Fruit fly (Drosophila melanogaster) whole organism, embryonic: ENCODE data around the gene CG15014.

Experiments used
- Adf1 ChIP-seq: fragments of 200-800 bp; sonication (Bioruptor generic); IDR thresholded peaks from 2 replicates; pipeline ENCODE4 v1.3.6; 2022; ENCODE audit warnings: missing biosample characterization, missing genetic modification characterization
- B-H1 ChIP-seq: fragments of 200-800 bp; sonication (Bioruptor generic); IDR thresholded peaks from 3 replicates; pipeline ENCODE4 v1.3.6; 2022; ENCODE audit warnings: missing biosample characterization, missing genetic modification characterization
- BEAF-32 ChIP-seq: fragments of 200-800 bp; sonication (Bioruptor generic); optimal IDR thresholded peaks from 3 replicates; lab custom pipeline; 2017; ENCODE audit warnings: missing biosample characterization, missing genetic modification characterization, mild to moderate bottlenecking, moderate library complexity, missing genetic modification reagents
- CG10366 ChIP-seq: fragments of 200-800 bp; sonication (Bioruptor generic); IDR thresholded peaks from 2 replicates; pipeline ENCODE4 v1.3.6; 2022; ENCODE audit warnings: missing biosample characterization, missing genetic modification characterization
- CG13894 ChIP-seq: fragments of 200-800 bp; sonication (Bioruptor generic); optimal IDR thresholded peaks from 3 replicates; lab custom pipeline; 2018; ENCODE audit warnings: missing biosample characterization, mild to moderate bottlenecking, missing genetic modification characterization, moderate library complexity
- CG16779 ChIP-seq: fragments of 200-800 bp; sonication (Bioruptor generic); IDR thresholded peaks from 2 replicates; pipeline ENCODE4 v1.3.6; 2022; ENCODE audit warnings: missing biosample characterization, missing genetic modification characterization
- CG18262 ChIP-seq: fragments of 200-800 bp; optimal IDR thresholded peaks from 3 replicates; lab custom pipeline; 2019; ENCODE audit warnings: missing biosample characterization, mild to moderate bottlenecking, missing genetic modification characterization, moderate library complexity
- CG2120 ChIP-seq: fragments of 200-800 bp; sonication (Bioruptor generic); optimal IDR thresholded peaks from 3 replicates; lab custom pipeline; 2016; ENCODE audit warnings: missing biosample characterization, missing genetic modification characterization
- CG6854 ChIP-seq: fragments of 200-800 bp; sonication (Bioruptor generic); optimal IDR thresholded peaks from 3 replicates; lab custom pipeline; 2017; ENCODE audit warnings: missing biosample characterization, mild to moderate bottlenecking, missing genetic modification characterization
- CG9817 ChIP-seq: fragments of 200-800 bp; sonication (Bioruptor generic); optimal IDR thresholded peaks from 2 replicates; lab custom pipeline; 2018; ENCODE audit warnings: missing biosample characterization, mild to moderate bottlenecking, missing genetic modification characterization, moderate library complexity
- CHES-1-like ChIP-seq: fragments of 200-800 bp; sonication (Bioruptor generic); optimal IDR thresholded peaks from 2 replicates; lab custom pipeline; 2016; ENCODE audit warnings: missing biosample characterization, missing genetic modification characterization
- D19B ChIP-seq: fragments of 200-800 bp; sonication (Bioruptor generic); optimal IDR thresholded peaks from 2 replicates; lab custom pipeline; 2017; ENCODE audit warnings: missing biosample characterization, mild to moderate bottlenecking, missing genetic modification characterization
- Deaf1 ChIP-seq: fragments of 200-800 bp; optimal IDR thresholded peaks from 3 replicates; lab custom pipeline; 2019; ENCODE audit warnings: missing biosample characterization, mild to moderate bottlenecking, missing genetic modification characterization, moderate library complexity
- Dfd ChIP-seq, 2 experiments: fragments of >200 bp; optimal IDR thresholded peaks; 2 replicates each; lab custom pipeline; 2017; ENCODE audit warnings: missing biosample characterization in 2 of 2, missing genetic modification characterization in 2 of 2
- Dip3 ChIP-seq: fragments of 200-800 bp; sonication (Bioruptor generic); optimal IDR thresholded peaks from 3 replicates; lab custom pipeline; 2016; ENCODE audit warnings: missing biosample characterization, missing genetic modification characterization
- Eip74EF ChIP-seq, 2 experiments: fragments of 200-800 bp in 1 of 2; fragments of >200 bp in 1 of 2; sonication (Bioruptor generic) in 1 of 2; optimal IDR thresholded peaks; 2 replicates each; lab custom pipeline; 2017 to 2019; ENCODE audit warnings: missing biosample characterization in 2 of 2, missing genetic modification characterization in 2 of 2, mild to moderate bottlenecking in 1 of 2, moderate library complexity in 1 of 2
- Fer2 ChIP-seq: fragments of 200-800 bp; sonication (Bioruptor generic); optimal IDR thresholded peaks from 2 replicates; lab custom pipeline; 2018; ENCODE audit warnings: missing biosample characterization, mild to moderate bottlenecking, missing genetic modification characterization, moderate library complexity
- Gsc ChIP-seq: fragments of 200-800 bp; sonication (Bioruptor generic); IDR thresholded peaks from 2 replicates; pipeline ENCODE4 v1.3.6; 2022; ENCODE audit warnings: missing biosample characterization, missing genetic modification characterization
- NC2α ChIP-seq: fragments of 200-800 bp; sonication (Bioruptor generic); optimal IDR thresholded peaks from 2 replicates; lab custom pipeline; 2016; ENCODE audit warnings: missing biosample characterization, missing genetic modification characterization
- Nf-YA ChIP-seq: fragments of 200-800 bp; sonication (Bioruptor generic); IDR thresholded peaks from 2 replicates; pipeline ENCODE4 v1.3.6; 2022; ENCODE audit warnings: missing biosample characterization, missing genetic modification characterization
- Nf-YB ChIP-seq: fragments of 200-800 bp; sonication (Bioruptor generic); optimal IDR thresholded peaks from 3 replicates; lab custom pipeline; 2019; ENCODE audit warnings: missing biosample characterization, mild to moderate bottlenecking, missing genetic modification characterization, moderate library complexity
- NfI ChIP-seq: fragments of 200-800 bp; sonication (Bioruptor generic); optimal IDR thresholded peaks from 3 replicates; lab custom pipeline; 2018; ENCODE audit warnings: missing biosample characterization, mild to moderate bottlenecking, missing genetic modification characterization, moderate library complexity
- Ravus ChIP-seq: fragments of 200-800 bp; sonication (Bioruptor generic); IDR thresholded peaks from 2 replicates; pipeline ENCODE4 v1.3.6; 2022; ENCODE audit warnings: missing biosample characterization, missing genetic modification characterization
- Sry-β ChIP-seq: fragments of 200-800 bp; sonication (Bioruptor generic); optimal IDR thresholded peaks from 2 replicates; lab custom pipeline; 2018; ENCODE audit warnings: missing biosample characterization, mild to moderate bottlenecking, missing genetic modification characterization, moderate library complexity
- bsh ChIP-seq, 2 experiments: fragments of 200-800 bp; sonication (Bioruptor generic); optimal IDR thresholded peaks; 2 replicates each; lab custom pipeline; 2017 to 2018; ENCODE audit warnings: mild to moderate bottlenecking in 2 of 2, missing biosample characterization in 2 of 2, missing genetic modification characterization in 2 of 2, moderate library complexity in 1 of 2
- dmrt99B ChIP-seq: fragments of 200-800 bp; sonication (Bioruptor generic); optimal IDR thresholded peaks from 2 replicates; lab custom pipeline; 2018; ENCODE audit warnings: missing biosample characterization, mild to moderate bottlenecking, missing genetic modification characterization, moderate library complexity
- esg ChIP-seq: fragments of 200-800 bp; sonication (Bioruptor generic); conservative IDR thresholded peaks from 2 replicates; pipeline ENCODE4 v1.3.6; 2022; ENCODE audit warnings: missing biosample characterization, missing genetic modification characterization
- grn ChIP-seq: fragments of 200-800 bp; sonication (Bioruptor generic); optimal IDR thresholded peaks from 3 replicates; lab custom pipeline; 2017; ENCODE audit warnings: missing biosample characterization, missing genetic modification characterization
- gt ChIP-seq: fragments of 200-800 bp; sonication (Bioruptor generic); IDR thresholded peaks from 2 replicates; pipeline ENCODE4 v1.3.6; 2022; ENCODE audit warnings: missing biosample characterization, missing genetic modification characterization
- hb ChIP-seq: fragments of 200-800 bp; sonication (Bioruptor generic); IDR thresholded peaks from 3 replicates; pipeline ENCODE4 v1.3.6; 2022; ENCODE audit warnings: missing biosample characterization, missing genetic modification characterization; ENCODE audit not compliant: partially characterized antibody
- kni ChIP-seq: fragments of 200-800 bp; sonication (Bioruptor generic); optimal IDR thresholded peaks from 3 replicates; lab custom pipeline; 2017; ENCODE audit warnings: mild to moderate bottlenecking, missing biosample characterization, missing genetic modification reagents, missing genetic modification characterization
- lab ChIP-seq: fragments of 200-800 bp; sonication (Bioruptor generic); optimal IDR thresholded peaks from 3 replicates; lab custom pipeline; 2017; ENCODE audit warnings: missing biosample characterization, missing genetic modification characterization, mild to moderate bottlenecking, moderate library complexity, missing genetic modification reagents
- lov ChIP-seq, 2 experiments: fragments of 200-800 bp in 1 of 2; fragments of >200 bp in 1 of 2; sonication (Bioruptor generic) in 1 of 2; IDR thresholded peaks in 1 of 2; optimal IDR thresholded peaks in 1 of 2; 2 replicates in 1 of 2; 3 replicates in 1 of 2; pipeline versions ENCODE4 v1.3.6 to Lab custom; 2017 to 2022; ENCODE audit warnings: missing biosample characterization in 1 of 2, missing genetic modification characterization in 1 of 2
- luna ChIP-seq: fragments of 200-800 bp; sonication (Bioruptor generic); optimal IDR thresholded peaks from 2 replicates; lab custom pipeline; 2016; ENCODE audit warnings: missing biosample characterization, missing genetic modification characterization
- nau ChIP-seq: fragments of 200-800 bp; sonication (Bioruptor generic); optimal IDR thresholded peaks from 3 replicates; lab custom pipeline; 2017; ENCODE audit warnings: missing biosample characterization, mild to moderate bottlenecking, missing genetic modification characterization, missing genetic modification reagents
- nerfin-2 ChIP-seq: fragments of 200-800 bp; sonication (Bioruptor generic); IDR thresholded peaks from 2 replicates; pipeline ENCODE4 v1.3.6; 2022; ENCODE audit warnings: missing biosample characterization, missing genetic modification characterization; ENCODE audit not compliant: partially characterized antibody
- pho ChIP-seq: fragments of 200-800 bp; sonication (Bioruptor generic); optimal IDR thresholded peaks from 2 replicates; lab custom pipeline; 2016; ENCODE audit warnings: missing biosample characterization, missing genetic modification characterization
- pros ChIP-seq: fragments of 200-800 bp; sonication (Bioruptor generic); optimal IDR thresholded peaks from 3 replicates; lab custom pipeline; 2019; ENCODE audit warnings: missing biosample characterization, mild to moderate bottlenecking, missing genetic modification characterization, moderate library complexity
- psq ChIP-seq: fragments of 200-800 bp; sonication (Bioruptor generic); optimal IDR thresholded peaks from 2 replicates; lab custom pipeline; 2017; ENCODE audit warnings: missing biosample characterization, missing genetic modification characterization
- ranshi ChIP-seq: fragments of 200-800 bp; sonication (Bioruptor generic); IDR thresholded peaks from 2 replicates; pipeline ENCODE4 v1.3.6; 2022; ENCODE audit warnings: missing biosample characterization, missing genetic modification characterization
- run ChIP-seq: fragments of 200-800 bp; sonication (Bioruptor generic); optimal IDR thresholded peaks from 3 replicates; lab custom pipeline; 2018; ENCODE audit warnings: missing biosample characterization, mild to moderate bottlenecking, missing genetic modification characterization
- sens-2 ChIP-seq: fragments of 200-800 bp; sonication (Bioruptor generic); IDR thresholded peaks from 2 replicates; pipeline ENCODE4 v1.3.6; 2022; ENCODE audit warnings: missing biosample characterization, missing genetic modification characterization
- shn ChIP-seq: fragments of 200-800 bp; sonication (Bioruptor generic); optimal IDR thresholded peaks from 3 replicates; lab custom pipeline; 2016; ENCODE audit warnings: missing biosample characterization, missing genetic modification characterization
- sim ChIP-seq: fragments of 200-800 bp; sonication (Bioruptor generic); IDR thresholded peaks from 2 replicates; pipeline ENCODE4 v1.3.6; 2022; ENCODE audit warnings: missing biosample characterization, missing genetic modification characterization
- tna ChIP-seq: fragments of 200-800 bp; sonication (Bioruptor generic); IDR thresholded peaks from 2 replicates; pipeline ENCODE4 v1.3.6; 2022; ENCODE audit warnings: missing biosample characterization, missing genetic modification characterization; ENCODE audit not compliant: partially characterized antibody
- tx ChIP-seq: fragments of 200-800 bp; sonication (Bioruptor generic); optimal IDR thresholded peaks from 2 replicates; lab custom pipeline; 2016; ENCODE audit warnings: missing biosample characterization, missing genetic modification characterization
- z ChIP-seq: fragments of 200-800 bp; sonication (Bioruptor generic); IDR thresholded peaks from 3 replicates; pipeline ENCODE4 v1.3.6; 2022; ENCODE audit warnings: missing biosample characterization, missing genetic modification characterization

CG15014 gene

DNA sequence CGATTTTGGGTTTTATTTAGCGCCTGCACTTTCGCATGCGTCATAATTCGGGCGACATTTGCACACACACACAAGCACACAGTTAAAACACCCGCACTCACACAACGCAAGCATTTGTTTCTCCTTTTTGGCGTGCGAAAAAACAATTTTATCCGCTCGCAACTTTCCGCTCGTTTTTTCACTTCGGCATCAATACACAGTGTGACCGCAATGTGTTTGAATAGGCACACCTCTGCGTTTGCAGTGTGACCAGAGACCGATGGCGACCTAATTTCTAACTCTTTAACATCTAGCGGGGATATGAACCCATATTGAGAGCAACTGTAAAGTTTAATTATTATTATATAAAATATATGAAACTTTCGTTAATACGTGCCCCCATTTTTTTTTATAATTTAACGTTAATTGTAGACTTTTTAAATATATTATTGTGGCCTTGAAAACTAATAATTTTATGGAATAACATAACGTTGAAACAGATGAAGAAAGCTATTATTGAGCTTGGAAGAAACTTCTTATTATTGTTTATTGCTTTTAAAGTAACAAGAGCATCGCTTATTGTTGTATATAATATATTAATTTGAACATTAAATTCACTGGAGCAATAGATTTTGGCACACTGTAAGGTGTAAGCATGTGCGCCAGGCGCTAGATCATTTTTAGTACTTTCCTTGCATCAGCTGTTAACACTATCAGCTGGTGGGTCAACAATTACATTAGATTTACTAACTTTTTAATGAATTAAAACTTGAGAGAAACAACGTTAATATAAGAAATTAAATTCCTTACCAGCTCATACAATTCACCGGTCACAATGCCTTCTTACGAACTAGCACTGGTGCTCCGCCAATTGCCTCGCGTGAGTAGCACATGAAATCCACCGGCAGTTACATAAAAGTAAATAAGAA is 42.1 kb upstream of the CG15014 start, which contains the start of the genes Cip4 and mRpS6 (continued):
- peak; percentile 46 for TF ChIP-seq psq (GFP tag; lab: Kevin White, UChicago)
- peak; percentile 90 for TF ChIP-seq CG10366 (GFP tag; lab: Robert Waterston, UW)
- TF ChIP-seq lab (GFP tag; lab: Kevin White, UChicago), result peak; percentile 35
- TF ChIP-seq pros (GFP tag; lab: Kevin White, UChicago), result no peak
- TF ChIP-seq NfI (GFP tag; lab: Kevin White, UChicago), result peak; percentile 85
- TF ChIP-seq Adf1 (GFP tag; lab: Robert Waterston, UW), result peak; percentile 46
- no peak for TF ChIP-seq NC2α (GFP tag; lab: Kevin White, UChicago)
- TF ChIP-seq run (tag; lab: Kevin White, UChicago), result peak; percentile 41
- no peak; the same call in 1 of the 2 replicates for TF ChIP-seq Ravus (GFP tag; lab: Robert Waterston, UW)
- no peak for TF ChIP-seq gt (GFP tag; lab: Robert Waterston, UW)
- TF ChIP-seq sim (GFP tag; lab: Robert Waterston, UW), result no peak
- peak; percentile 51 for TF ChIP-seq Nf-YB (GFP tag; lab: Kevin White, UChicago)
- TF ChIP-seq CG9817 (tag; lab: Kevin White, UChicago), result peak; percentile 86
- peak; percentile 0 for TF ChIP-seq tx
- TF ChIP-seq CG13894 (tag; lab: Kevin White, UChicago), result no peak
- peak in 1 of 2 experiments; percentile 85 for TF ChIP-seq bsh (GFP tag; optimal IDR thresholded peaks at IDR 0.05; lab: Kevin White, UChicago)
- no peak; the same call in 1 of the 2 replicates for TF ChIP-seq Gsc (GFP tag; lab: Robert Waterston, UW)
- TF ChIP-seq z (GFP tag; lab: Robert Waterston, UW), result no peak; the same call in 2 of the 3 replicates
- TF ChIP-seq CG2120 (GFP tag; lab: Kevin White, UChicago), result peak; percentile 84
- peak; percentile 71 for TF ChIP-seq Deaf1
- peak; percentile 33 for TF ChIP-seq D19B (GFP tag; lab: Kevin White, UChicago)
- peak; percentile 87 for TF ChIP-seq esg (GFP tag; lab: Robert Waterston, UW)
- TF ChIP-seq CG18262 (tag; lab: Kevin White, UChicago), result peak; percentile 71
- TF ChIP-seq tna (GFP tag; lab: Robert Waterston, UW), result peak; percentile 48; the same call in 1 of the 2 replicates
- peak; percentile 38 for TF ChIP-seq BEAF-32
- TF ChIP-seq luna (GFP tag; lab: Kevin White, UChicago), result no peak
- TF ChIP-seq Dip3 (GFP tag; lab: Kevin White, UChicago), result peak; percentile 62
- peak; percentile 70 for TF ChIP-seq dmrt99B
- no peak for TF ChIP-seq Fer2 (tag; lab: Kevin White, UChicago)
- no peak for TF ChIP-seq kni (GFP tag; lab: Kevin White, UChicago)
- no peak for TF ChIP-seq nau (GFP tag; lab: Kevin White, UChicago)
- TF ChIP-seq CHES-1-like, result peak; percentile 16
- 0 out of 2 replicates have a peak, but pooled peaks have one; percentile 5 for TF ChIP-seq Nf-YA (GFP tag; lab: Robert Waterston, UW)
- TF ChIP-seq shn (GFP tag; lab: Kevin White, UChicago), result peak; percentile 18
- peak; percentile 84 for TF ChIP-seq sens-2
- TF ChIP-seq Eip74EF (GFP tag; optimal IDR thresholded peaks at IDR 0.05; lab: Kevin White, UChicago), result no peak
- no peak for TF ChIP-seq lov (optimal IDR thresholded peaks at IDR 0.05; lab: Kevin White, UChicago)
- peak; percentile 65; the same call in 2 of the 3 replicates for TF ChIP-seq lov (GFP tag; IDR thresholded peaks at IDR 0.05; lab: Robert Waterston, UW)
- no peak for TF ChIP-seq Sry-β (GFP tag; lab: Kevin White, UChicago)
- TF ChIP-seq B-H1 (GFP tag; lab: Robert Waterston, UW), result no peak
- no peak for TF ChIP-seq hb (GFP tag; lab: Robert Waterston, UW)
- TF ChIP-seq ranshi (GFP tag; lab: Robert Waterston, UW), result 0 out of 2 replicates have a peak, but pooled peaks have one; percentile 41
- no peak for TF ChIP-seq Dfd (GFP tag; optimal IDR thresholded peaks at IDR 0.05; lab: Kevin White, UChicago)
- TF ChIP-seq CG6854 (GFP tag; lab: Kevin White, UChicago), result no peak
- TF ChIP-seq CG16779 (GFP tag; lab: Robert Waterston, UW), result peak; percentile 58; the same call in 1 of the 2 replicates
- no peak for TF ChIP-seq grn (GFP tag; lab: Kevin White, UChicago)
- no peak for TF ChIP-seq nerfin-2 (GFP tag; lab: Robert Waterston, UW)
- TF ChIP-seq pho (GFP tag; lab: Kevin White, UChicago), result peak; percentile 45
